Worm (Caenorhabditis elegans) whole organism, L4 larva: ENCODE measurements around the gene msp-31.

Source experiments
- F10B5.3 ChIP-seq: sonication (generic microtip); optimal IDR thresholded peaks from 2 replicates; lab custom pipeline; 2016; ENCODE audit warnings: mild to moderate bottlenecking, missing genetic modification characterization, missing compliant biosample characterization
- aly-2 ChIP-seq: sonication (generic microtip); optimal IDR thresholded peaks from 2 replicates; lab custom pipeline; 2018; ENCODE audit warnings: missing biosample characterization, missing genetic modification characterization
- ces-1 ChIP-seq: fragments of 150-350 bp; sonication (generic microtip); optimal IDR thresholded peaks from 4 replicates; lab custom pipeline; 2014; ENCODE audit warnings: missing biosample characterization, missing genetic modification reagents, missing genetic modification characterization
- ctbp-1 ChIP-seq: fragments of 200-800 bp; sonication (Bioruptor generic); IDR thresholded peaks from 2 replicates; pipeline ENCODE4 v1.3.6; 2022; ENCODE audit warnings: missing genetic modification reagents, missing genetic modification characterization, missing compliant biosample characterization
- dve-1 ChIP-seq: sonication (generic microtip); optimal IDR thresholded peaks from 2 replicates; lab custom pipeline; 2017; ENCODE audit warnings: antibody characterized with exemption, mild to moderate bottlenecking, missing genetic modification characterization, missing compliant biosample characterization; ENCODE audit not compliant: insufficient read depth
- hlh-11 ChIP-seq: fragments of 200-800 bp; sonication (Bioruptor generic); optimal IDR thresholded peaks from 2 replicates; lab custom pipeline; 2018; ENCODE audit warnings: mild to moderate bottlenecking, missing genetic modification characterization, missing compliant biosample characterization
- lsy-2 ChIP-seq, 2 experiments: fragments of 150-350 bp in 1 of 2; sonication (generic microtip) in 1 of 2; optimal IDR thresholded peaks; 2 replicates each; lab custom pipeline; 2014 to 2017; ENCODE audit warnings: missing biosample characterization in 2 of 2, missing genetic modification characterization in 2 of 2
- nhr-76 ChIP-seq: fragments of 150-350 bp; optimal IDR thresholded peaks from 2 replicates; lab custom pipeline; 2014; ENCODE audit warnings: missing biosample characterization, missing genetic modification characterization
- pha-4 ChIP-seq, 2 experiments: fragments of 150-350 bp in 1 of 2; fragments of 200-800 bp in 1 of 2; sonication (Bioruptor generic) in 1 of 2; IDR thresholded peaks in 1 of 2; optimal IDR thresholded peaks in 1 of 2; 2 replicates each; pipeline versions ENCODE4 v1.3.6 to Lab custom; 2014 to 2022; ENCODE audit warnings: missing genetic modification characterization in 2 of 2, missing genetic modification reagents in 2 of 2, missing biosample characterization in 1 of 2, missing compliant biosample characterization in 1 of 2
- unc-130 ChIP-seq: sonication (generic microtip); optimal IDR thresholded peaks from 2 replicates; lab custom pipeline; 2016; ENCODE audit warnings: missing genetic modification reagents, missing genetic modification characterization, missing compliant biosample characterization
- zag-1 ChIP-seq: fragments of 150-350 bp; optimal IDR thresholded peaks from 2 replicates; lab custom pipeline; 2014; ENCODE audit warnings: missing biosample characterization, missing genetic modification characterization
- zfp-3 ChIP-seq: fragments of 200-800 bp; sonication (Bioruptor generic); conservative IDR thresholded peaks from 2 replicates; pipeline ENCODE4 v1.3.6; 2022; ENCODE audit warnings: missing genetic modification reagents, missing genetic modification characterization, missing compliant biosample characterization

DNA sequence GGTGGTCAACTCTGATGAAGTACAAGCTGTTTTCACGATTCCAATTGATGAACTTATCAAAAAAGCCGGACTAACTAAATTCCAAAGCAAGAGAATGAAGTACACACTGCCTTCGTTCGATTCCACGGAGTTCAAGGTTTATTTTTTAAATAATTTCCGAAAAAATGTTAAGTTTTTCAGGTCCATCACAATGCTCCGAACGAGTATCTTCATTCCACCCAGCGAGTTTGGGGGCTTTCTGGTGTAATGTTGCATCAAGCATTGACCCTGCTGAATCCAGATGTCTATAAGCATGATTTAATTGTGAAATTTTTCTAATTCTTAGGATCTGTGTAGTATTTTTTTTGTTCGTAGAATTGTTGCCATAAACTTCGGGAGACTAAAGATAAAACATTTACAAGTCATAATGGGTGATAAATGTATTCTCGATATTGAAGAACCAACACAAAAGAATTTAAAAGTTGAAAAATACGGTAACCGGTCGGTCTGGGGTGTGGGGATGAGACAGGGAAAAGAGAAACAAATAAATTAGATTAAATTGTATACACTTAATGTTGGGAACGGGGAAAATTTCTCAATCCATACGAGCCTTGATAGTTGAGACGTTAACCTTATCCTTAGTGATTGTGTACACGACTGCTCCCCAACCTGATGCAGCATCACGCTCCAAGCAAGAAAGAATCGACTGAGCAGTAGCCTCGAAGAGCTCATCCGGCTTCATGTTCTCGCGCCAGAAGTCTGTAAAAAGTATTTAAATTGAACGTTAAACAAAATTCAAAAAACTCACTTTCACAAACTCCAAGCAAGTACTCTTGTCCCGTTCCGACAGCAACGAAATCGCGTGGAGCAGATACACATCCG is 38.0 kb upstream of the msp-31 start:
- no peak for TF ChIP-seq hlh-11 (tag; lab: Kevin White, UChicago)
- TF ChIP-seq aly-2, result no peak
- no peak for TF ChIP-seq ctbp-1
- TF ChIP-seq lsy-2 (tag; optimal IDR thresholded peaks at IDR 0.05; lab: Kevin White, UChicago), result no peak
- TF ChIP-seq ces-1 (GFP tag; lab: Kevin White, UChicago), result no peak
- no peak for TF ChIP-seq nhr-76
- no peak for TF ChIP-seq pha-4 (GFP tag; IDR thresholded peaks at IDR 0.05; lab: Robert Waterston, UW)
- TF ChIP-seq pha-4 (tag; optimal IDR thresholded peaks at IDR 0.05; lab: Kevin White, UChicago), result no peak
- no peak for TF ChIP-seq zag-1 (tag; lab: Kevin White, UChicago)
- no peak for TF ChIP-seq zfp-3
- no peak for TF ChIP-seq unc-130 (GFP tag; lab: Kevin White, UChicago)
- no peak for TF ChIP-seq dve-1 (tag; lab: Kevin White, UChicago)
- TF ChIP-seq F10B5.3, result no peak
